Fruit fly (Drosophila melanogaster) whole organism, prepupa: Measurements from ENCODE around the gene CG3430.

Experiments
- CG3919 ChIP-seq: fragments of 200-800 bp; sonication (Bioruptor generic); optimal IDR thresholded peaks from 3 replicates; lab custom pipeline; 2016; ENCODE audit warnings: missing biosample characterization, missing genetic modification characterization
- CG6163 ChIP-seq: fragments of 200-800 bp; sonication (Bioruptor generic); IDR thresholded peaks from 3 replicates; pipeline ENCODE4 v1.3.6; 2022; ENCODE audit warnings: missing biosample characterization, missing genetic modification characterization
- CG8319 ChIP-seq: fragments of 200-800 bp; sonication (Bioruptor generic); optimal IDR thresholded peaks from 3 replicates; lab custom pipeline; 2016; ENCODE audit warnings: missing biosample characterization, missing genetic modification characterization
- Eip78C ChIP-seq: fragments of 200-800 bp; sonication (Bioruptor generic); peaks from one replicate; lab custom pipeline; 2016; ENCODE audit warnings: missing biosample characterization, missing genetic modification characterization
- Ets21C ChIP-seq: fragments of 200-800 bp; sonication (Bioruptor generic); optimal IDR thresholded peaks from 3 replicates; lab custom pipeline; 2016; ENCODE audit warnings: missing biosample characterization, missing genetic modification characterization
- Hr38 ChIP-seq: sonication (Bioruptor generic); optimal IDR thresholded peaks from 2 replicates; lab custom pipeline; 2016; ENCODE audit warnings: missing biosample characterization, missing genetic modification characterization
- Hr39 ChIP-seq: fragments of 200-800 bp; sonication (Bioruptor generic); optimal IDR thresholded peaks from 2 replicates; lab custom pipeline; 2016; ENCODE audit warnings: missing biosample characterization, missing genetic modification characterization
- Lpt ChIP-seq: fragments of 200-800 bp; sonication (Bioruptor generic); optimal IDR thresholded peaks from 3 replicates; lab custom pipeline; 2016; ENCODE audit warnings: missing biosample characterization, missing genetic modification characterization
- Sox102F ChIP-seq: fragments of 200-800 bp; sonication (Bioruptor generic); optimal IDR thresholded peaks from 2 replicates; lab custom pipeline; 2016; ENCODE audit warnings: missing biosample characterization, mild to moderate bottlenecking, missing genetic modification characterization
- achi ChIP-seq: fragments of 200-800 bp; sonication (Bioruptor generic); optimal IDR thresholded peaks from 3 replicates; lab custom pipeline; 2016; ENCODE audit warnings: missing biosample characterization, missing genetic modification characterization
- fkh ChIP-seq: fragments of 200-800 bp; sonication (Bioruptor generic); optimal IDR thresholded peaks from 3 replicates; lab custom pipeline; 2017; ENCODE audit warnings: missing biosample characterization, mild to moderate bottlenecking, missing genetic modification characterization, moderate library complexity
- net ChIP-seq: fragments of 200-800 bp; sonication (Bioruptor generic); optimal IDR thresholded peaks from 3 replicates; lab custom pipeline; 2016; ENCODE audit warnings: missing biosample characterization, missing genetic modification characterization
- topi ChIP-seq: fragments of 200-800 bp; sonication (Bioruptor generic); optimal IDR thresholded peaks from 3 replicates; lab custom pipeline; 2016; ENCODE audit warnings: missing biosample characterization, missing genetic modification characterization

DNA sequence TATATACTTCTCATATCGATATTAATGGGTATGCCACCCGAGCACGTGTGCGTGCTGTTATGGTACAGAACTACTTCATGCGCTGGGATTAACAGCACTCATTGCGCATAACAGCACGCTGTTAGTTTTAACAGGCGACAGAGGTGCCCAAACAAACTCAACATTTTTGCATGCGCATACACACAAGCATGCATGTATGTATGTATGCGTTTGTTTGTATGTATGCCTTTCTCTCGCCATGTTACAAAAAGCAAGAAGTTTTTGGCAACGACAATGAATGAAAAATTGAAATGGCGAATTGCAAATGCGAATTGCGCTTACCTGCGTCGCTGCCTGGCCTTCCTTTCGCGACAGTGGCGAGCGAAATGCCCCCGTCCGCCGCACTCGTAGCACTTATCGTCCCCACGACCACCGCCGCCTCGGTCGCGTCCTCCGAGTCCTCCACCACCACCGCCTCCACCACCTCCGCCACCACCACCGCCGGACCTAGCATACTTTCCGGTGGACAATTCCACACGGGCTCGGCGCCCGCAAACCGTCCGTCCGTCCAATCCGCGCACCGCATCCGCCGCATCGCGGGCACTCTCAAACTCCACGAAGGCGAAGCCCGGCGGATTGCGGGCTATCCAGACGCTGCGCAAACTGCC, 37.5 kb upstream of the CG3430 start:
- TF ChIP-seq Lpt (GFP tag; lab: Kevin White, UChicago) (no peak), Eip78C (GFP tag; lab: Kevin White, UChicago) (no peak), CG8319 (GFP tag; lab: Kevin White, UChicago) (no peak), CG6163 (GFP tag; lab: Robert Waterston, UW) (no peak), topi (GFP tag; lab: Kevin White, UChicago) (no peak), CG3919 (GFP tag; lab: Kevin White, UChicago) (no peak), Hr38 (GFP tag; lab: Kevin White, UChicago) (no peak), Hr39 (no peak), achi (GFP tag; lab: Kevin White, UChicago) (no peak), Sox102F (GFP tag; lab: Kevin White, UChicago) (no peak), net (GFP tag; lab: Kevin White, UChicago) (no peak), fkh (GFP tag; lab: Kevin White, UChicago) (no peak), Ets21C (GFP tag; lab: Kevin White, UChicago) (no peak)
